Worm (Caenorhabditis elegans) whole organism, L3 larva: ENCODE data around the gene str-57.

Experiments
- elt-1 ChIP-seq: fragments of 150-350 bp; optimal IDR thresholded peaks from 2 replicates; lab custom pipeline; 2014; ENCODE audit warnings: missing biosample characterization, missing genetic modification characterization
- fkh-10 ChIP-seq: sonication (generic microtip); optimal IDR thresholded peaks from 2 replicates; lab custom pipeline; 2017; ENCODE audit warnings: missing biosample characterization, missing genetic modification reagents, missing genetic modification characterization
- nfya-1 ChIP-seq: sonication (generic microtip); optimal IDR thresholded peaks from 2 replicates; lab custom pipeline; 2017; ENCODE audit warnings: missing genetic modification characterization, mild to moderate bottlenecking, missing compliant biosample characterization, antibody characterized with exemption, moderate library complexity; ENCODE audit not compliant: insufficient read depth
- nhr-23 ChIP-seq: fragments of 150-350 bp; optimal IDR thresholded peaks from 2 replicates; lab custom pipeline; 2014; ENCODE audit warnings: missing biosample characterization, missing genetic modification reagents, missing genetic modification characterization

- TF ChIP-seq nfya-1 (tag; lab: Kevin White, UChicago) (no peak), fkh-10 (GFP tag; lab: Kevin White, UChicago) (no peak), elt-1 (no peak), nhr-23 (tag; lab: Kevin White, UChicago) (no peak)
These were observed at the start of gene str-57 for ce11 chrV:15870356-15870755.
